Worm (Caenorhabditis elegans): Measurements from ENCODE around the gene F43B10.1.

ce11 chrX:16625078-16625808 lies 37.4 kb downstream of the F43B10.1 start:
- TF ChIP-seq unc-55 (GFP tag; optimal IDR thresholded peaks at IDR 0.05): no peak
- no peak for TF ChIP-seq pag-3 (tag; optimal IDR thresholded peaks at IDR 0.05; ENCODE audit: borderline replicate concordance)
- TF ChIP-seq pha-4 (tag; optimal IDR thresholded peaks at IDR 0.05): no peak
- no peak for TF ChIP-seq dmd-4 (tag; optimal IDR thresholded peaks at IDR 0.05; ENCODE audit: borderline replicate concordance)
- no peak for TF ChIP-seq hlh-6 (tag; optimal IDR thresholded peaks at IDR 0.05)
- no peak for TF ChIP-seq tbx-2 (tag; optimal IDR thresholded peaks at IDR 0.05)
- no peak for TF ChIP-seq pat-9 (tag; optimal IDR thresholded peaks at IDR 0.05)
- no peak for TF ChIP-seq hlh-13 (GFP tag; optimal IDR thresholded peaks at IDR 0.05)
- no peak for TF ChIP-seq lim-6 (tag; optimal IDR thresholded peaks at IDR 0.05)
- no peak for TF ChIP-seq sox-4 (tag; optimal IDR thresholded peaks at IDR 0.05)

Measured in whole organism, late embryonic.